Fruit fly (Drosophila melanogaster) whole organism, wandering third instar larva: Measurements from ENCODE around the gene Syx5.

Source experiments
- Abd-B ChIP-seq: fragments of >200 bp; optimal IDR thresholded peaks from 2 replicates; lab custom pipeline; 2017; ENCODE audit warnings: missing biosample characterization, missing genetic modification characterization
- CG32264 ChIP-seq: fragments of 200-800 bp; sonication (Bioruptor generic); optimal IDR thresholded peaks from 2 replicates; lab custom pipeline; 2016; ENCODE audit warnings: missing biosample characterization, missing genetic modification characterization
- CG9705 ChIP-seq: fragments of 200-800 bp; sonication (Bioruptor generic); optimal IDR thresholded peaks from 2 replicates; lab custom pipeline; 2018; ENCODE audit warnings: missing biosample characterization, mild to moderate bottlenecking, missing genetic modification characterization
- CrebA ChIP-seq: fragments of 200-800 bp; sonication (Bioruptor generic); optimal IDR thresholded peaks from 2 replicates; lab custom pipeline; 2016; ENCODE audit warnings: missing biosample characterization, mild to moderate bottlenecking, missing genetic modification characterization, borderline replicate concordance
- Dfd ChIP-seq: fragments of >200 bp; optimal IDR thresholded peaks from 2 replicates; lab custom pipeline; 2017; ENCODE audit warnings: missing biosample characterization, missing genetic modification characterization
- Dif ChIP-seq: fragments of 200-275, 200-300 bp; sonication (Bioruptor generic); optimal IDR thresholded peaks from 2 replicates; lab custom pipeline; 2018; ENCODE audit warnings: missing biosample characterization, missing genetic modification characterization; ENCODE audit not compliant: partially characterized antibody
- GATAd ChIP-seq: sonication (Bioruptor generic); optimal IDR thresholded peaks from 2 replicates; lab custom pipeline; 2016; ENCODE audit warnings: missing biosample characterization, missing genetic modification characterization
- HLH106 ChIP-seq: fragments of 200-800 bp; optimal IDR thresholded peaks from 3 replicates; lab custom pipeline; 2019; ENCODE audit warnings: missing biosample characterization, mild to moderate bottlenecking, missing genetic modification characterization, moderate library complexity
- Hnf4 ChIP-seq: fragments of 200-800 bp; sonication (Bioruptor generic); optimal IDR thresholded peaks from 2 replicates; lab custom pipeline; 2016; ENCODE audit warnings: missing biosample characterization, mild to moderate bottlenecking, missing genetic modification characterization
- Hr78 ChIP-seq: fragments of >200 bp; optimal IDR thresholded peaks from 2 replicates; lab custom pipeline; 2017; ENCODE audit warnings: missing biosample characterization, missing genetic modification characterization
- Hr83 ChIP-seq: fragments of 200-300 bp; sonication (Bioruptor generic); optimal IDR thresholded peaks from 2 replicates; lab custom pipeline; 2016; ENCODE audit warnings: missing biosample characterization, mild to moderate bottlenecking, missing genetic modification characterization, moderate library complexity; ENCODE audit not compliant: poor library complexity, severe bottlenecking
- Jra ChIP-seq: sonication (Bioruptor generic); optimal IDR thresholded peaks from 2 replicates; lab custom pipeline; 2016; ENCODE audit warnings: missing biosample characterization, missing genetic modification characterization
- Mio ChIP-seq: sonication (Bioruptor generic); optimal IDR thresholded peaks from 2 replicates; lab custom pipeline; 2016; ENCODE audit warnings: missing biosample characterization, missing genetic modification characterization
- Myc ChIP-seq: fragments of >200 bp; optimal IDR thresholded peaks from 2 replicates; lab custom pipeline; 2017
- N ChIP-seq: fragments of >200 bp; optimal IDR thresholded peaks from 2 replicates; lab custom pipeline; 2018; ENCODE audit warnings: missing biosample characterization, missing external identifiers, missing genetic modification characterization
- OdsH ChIP-seq: fragments of 200-800 bp; sonication (Bioruptor generic); optimal IDR thresholded peaks from 2 replicates; lab custom pipeline; 2016; ENCODE audit warnings: missing biosample characterization, mild to moderate bottlenecking, missing genetic modification characterization
- Rel ChIP-seq, 2 experiments: fragments of 200-800 bp; sonication (Bioruptor generic) in 1 of 2; optimal IDR thresholded peaks; 2 replicates in 1 of 2; 3 replicates in 1 of 2; lab custom pipeline; 2016 to 2019; ENCODE audit warnings: mild to moderate bottlenecking in 2 of 2, missing biosample characterization in 2 of 2, missing genetic modification characterization in 2 of 2, moderate library complexity in 1 of 2
- Sp1 ChIP-seq: fragments of 200-800 bp; sonication (Bioruptor generic); optimal IDR thresholded peaks from 3 replicates; lab custom pipeline; 2019; ENCODE audit warnings: missing biosample characterization, mild to moderate bottlenecking, missing genetic modification characterization, moderate library complexity
- Vsx2 ChIP-seq: fragments of 200-300, 225-300 bp; sonication (Bioruptor generic); optimal IDR thresholded peaks from 2 replicates; lab custom pipeline; 2018; ENCODE audit warnings: missing biosample characterization, missing genetic modification characterization; ENCODE audit not compliant: partially characterized antibody
- br ChIP-seq: fragments of 200-800 bp; sonication (Bioruptor generic); optimal IDR thresholded peaks from 2 replicates; lab custom pipeline; 2016; ENCODE audit warnings: missing biosample characterization, missing genetic modification characterization
- brk ChIP-seq: fragments of 200-800 bp; sonication (Bioruptor generic); optimal IDR thresholded peaks from 2 replicates; lab custom pipeline; 2016; ENCODE audit warnings: missing biosample characterization, mild to moderate bottlenecking, missing genetic modification characterization
- dl ChIP-seq, 2 experiments: fragments of 175-275, 200-275 bp in 1 of 2; fragments of 200-275 bp in 1 of 2; sonication (Bioruptor generic); optimal IDR thresholded peaks; lab custom pipeline; 2018; ENCODE audit warnings: mild to moderate bottlenecking in 2 of 2, missing biosample characterization in 2 of 2, missing genetic modification characterization in 2 of 2, moderate library complexity in 2 of 2; ENCODE audit not compliant: partially characterized antibody in 2 of 2, insufficient read depth in 1 of 2
- dmrt93B ChIP-seq: fragments of 200-800 bp; sonication (Bioruptor generic); optimal IDR thresholded peaks from 2 replicates; lab custom pipeline; 2018; ENCODE audit warnings: missing biosample characterization, mild to moderate bottlenecking, missing genetic modification characterization
- dsf ChIP-seq: sonication (Bioruptor generic); optimal IDR thresholded peaks from 2 replicates; lab custom pipeline; 2016; ENCODE audit warnings: missing biosample characterization, missing genetic modification characterization, borderline replicate concordance
- ey ChIP-seq: fragments of 200-800 bp; sonication (Bioruptor generic); optimal IDR thresholded peaks from 2 replicates; lab custom pipeline; 2016; ENCODE audit warnings: missing biosample characterization, missing genetic modification characterization
- foxo ChIP-seq, 2 experiments: fragments of 200-800 bp; sonication (Bioruptor generic); optimal IDR thresholded peaks; 2 replicates in 1 of 2; 3 replicates in 1 of 2; lab custom pipeline; 2016 to 2017; ENCODE audit warnings: missing biosample characterization in 2 of 2, missing genetic modification characterization in 2 of 2
- fru ChIP-seq: fragments of 200-800 bp; sonication (Bioruptor generic); optimal IDR thresholded peaks from 3 replicates; lab custom pipeline; 2016; ENCODE audit warnings: missing biosample characterization, mild to moderate bottlenecking, missing genetic modification characterization
- h ChIP-seq: fragments of 200-800 bp; sonication (Bioruptor generic); optimal IDR thresholded peaks from 3 replicates; lab custom pipeline; 2016; ENCODE audit warnings: missing biosample characterization, mild to moderate bottlenecking, missing genetic modification characterization
- jim ChIP-seq: fragments of 175-275, 200-325 bp; sonication (Bioruptor generic); optimal IDR thresholded peaks from 2 replicates; lab custom pipeline; 2016; ENCODE audit warnings: missing biosample characterization, mild to moderate bottlenecking, missing genetic modification characterization
- lola ChIP-seq: fragments of >200 bp; optimal IDR thresholded peaks from 2 replicates; lab custom pipeline; 2017; ENCODE audit warnings: missing biosample characterization, missing genetic modification characterization
- pan ChIP-seq: fragments of >200 bp; optimal IDR thresholded peaks from 2 replicates; lab custom pipeline; 2017
- psq ChIP-seq: fragments of 200-800 bp; sonication (Bioruptor generic); optimal IDR thresholded peaks from 3 replicates; lab custom pipeline; 2017; ENCODE audit warnings: missing biosample characterization, mild to moderate bottlenecking, missing genetic modification characterization, moderate library complexity
- rgr ChIP-seq: fragments of 200-800 bp; sonication (Bioruptor generic); optimal IDR thresholded peaks from 3 replicates; lab custom pipeline; 2016; ENCODE audit warnings: missing biosample characterization, mild to moderate bottlenecking, missing genetic modification characterization
- sage ChIP-seq: fragments of 200-800 bp; sonication (Bioruptor generic); optimal IDR thresholded peaks from 2 replicates; lab custom pipeline; 2016; ENCODE audit warnings: missing biosample characterization, mild to moderate bottlenecking, missing genetic modification characterization
- sv ChIP-seq: fragments of 200-800 bp; sonication (Bioruptor generic); optimal IDR thresholded peaks from 3 replicates; lab custom pipeline; 2016; ENCODE audit warnings: missing biosample characterization, missing genetic modification characterization
- tai ChIP-seq: sonication (Bioruptor generic); optimal IDR thresholded peaks from 2 replicates; lab custom pipeline; 2016; ENCODE audit warnings: missing biosample characterization, missing genetic modification characterization
- usp ChIP-seq: fragments of >200 bp; optimal IDR thresholded peaks from 2 replicates; lab custom pipeline; 2017; ENCODE audit warnings: missing biosample characterization, missing genetic modification characterization
- woc ChIP-seq: sonication (Bioruptor generic); optimal IDR thresholded peaks from 2 replicates; lab custom pipeline; 2016; ENCODE audit warnings: missing biosample characterization, mild to moderate bottlenecking, missing genetic modification characterization

The Syx5 gene

dm6 chr2L:16272730-16273129 is 34.4 kb upstream of the Syx5 start:
- TF ChIP-seq HLH106 = peak; percentile 22
- TF ChIP-seq CG32264 (GFP tag; lab: Kevin White, UChicago) = peak; percentile 42
- peak; percentile 40 for TF ChIP-seq sage (GFP tag; lab: Kevin White, UChicago)
- TF ChIP-seq ey (GFP tag; lab: Kevin White, UChicago) = peak; percentile 31
- no peak for TF ChIP-seq N (GFP tag; lab: Kevin White, UChicago)
- no peak for TF ChIP-seq Rel (GFP tag; optimal IDR thresholded peaks at IDR 0.05; lab: Kevin White, UChicago)
- TF ChIP-seq Rel (tag; optimal IDR thresholded peaks at IDR 0.05; lab: Kevin White, UChicago) = peak; percentile 73
- no peak for TF ChIP-seq Dif (GFP tag; lab: Kevin White, UChicago)
- peak; percentile 57 for TF ChIP-seq OdsH (GFP tag; lab: Kevin White, UChicago)
- TF ChIP-seq foxo (GFP tag; optimal IDR thresholded peaks at IDR 0.05; lab: Kevin White, UChicago) = peak in 1 of 2 experiments; percentile 10
- TF ChIP-seq br (GFP tag; lab: Kevin White, UChicago) = peak; percentile 67
- no peak for TF ChIP-seq dsf
- no peak for TF ChIP-seq usp (GFP tag; lab: Kevin White, UChicago)
- no peak for TF ChIP-seq Vsx2 (GFP tag; lab: Kevin White, UChicago)
- no peak for TF ChIP-seq Myc (lab: Kevin White, UChicago)
- peak; percentile 67 for TF ChIP-seq rgr (GFP tag; lab: Kevin White, UChicago)
- TF ChIP-seq sv (GFP tag; lab: Kevin White, UChicago) = no peak
- TF ChIP-seq Jra = peak; percentile 36
- TF ChIP-seq fru (GFP tag; lab: Kevin White, UChicago) = peak; percentile 48
- TF ChIP-seq woc = no peak
- no peak for TF ChIP-seq dl (GFP tag; optimal IDR thresholded peaks at IDR 0.05; lab: Kevin White, UChicago; ENCODE audit: insufficient read depth in 1 of 2, partially characterized antibody in 2 of 2)
- TF ChIP-seq Sp1 = peak; percentile 14
- TF ChIP-seq lola = no peak
- TF ChIP-seq CG9705 (GFP tag; lab: Kevin White, UChicago) = no peak
- TF ChIP-seq h (GFP tag; lab: Kevin White, UChicago) = peak; percentile 86
- no peak for TF ChIP-seq Hr78
- TF ChIP-seq dmrt93B (GFP tag; lab: Kevin White, UChicago) = peak; percentile 18
- no peak for TF ChIP-seq pan (lab: Kevin White, UChicago)
- peak; percentile 63 for TF ChIP-seq jim
- peak; percentile 67 for TF ChIP-seq tai
- no peak for TF ChIP-seq Dfd (GFP tag; lab: Kevin White, UChicago)
- peak; percentile 81 for TF ChIP-seq Hr83
- TF ChIP-seq psq = peak; percentile 13
- TF ChIP-seq brk (GFP tag; lab: Kevin White, UChicago) = peak; percentile 65
- peak; percentile 26 for TF ChIP-seq CrebA (GFP tag; lab: Kevin White, UChicago)
- TF ChIP-seq Hnf4 (GFP tag; lab: Kevin White, UChicago) = peak; percentile 64
- no peak for TF ChIP-seq Mio (GFP tag; lab: Kevin White, UChicago)
- no peak for TF ChIP-seq GATAd
- TF ChIP-seq Abd-B (GFP tag; lab: Kevin White, UChicago) = no peak

- TF ChIP-seq Rel (GFP tag; optimal IDR thresholded peaks at IDR 0.05; lab: Kevin White, UChicago) (no peak), Rel (tag; optimal IDR thresholded peaks at IDR 0.05; lab: Kevin White, UChicago) (peak; percentile 5), brk (GFP tag; lab: Kevin White, UChicago) (no peak)
Observed at dm6 chr2L:16273439-16273838, 33.7 kb upstream of the Syx5 start.

- no peak for TF ChIP-seq Myc (lab: Kevin White, UChicago)
- TF ChIP-seq Jra = no peak
- TF ChIP-seq Dfd (GFP tag; lab: Kevin White, UChicago) = no peak
- no peak for TF ChIP-seq jim
- no peak for TF ChIP-seq brk (GFP tag; lab: Kevin White, UChicago)
- no peak for TF ChIP-seq woc
- TF ChIP-seq Hr83 = no peak
- no peak for TF ChIP-seq OdsH (GFP tag; lab: Kevin White, UChicago)
- TF ChIP-seq tai = no peak
- no peak for TF ChIP-seq psq
- no peak for TF ChIP-seq HLH106
- no peak for TF ChIP-seq dsf
Observed at dm6 chr2L:16274100-16274499, 33.0 kb upstream of the Syx5 start.
